Worm (Caenorhabditis elegans) whole organism, mixed stage, embryonic: ENCODE data around the gene T01E8.1.

Source experiments
- M03D4.4 ChIP-seq: sonication (generic microtip); optimal IDR thresholded peaks from 2 replicates; lab custom pipeline; 2017; ENCODE audit warnings: mild to moderate bottlenecking, missing genetic modification characterization, missing compliant biosample characterization
- bed-3 ChIP-seq: fragments of 200-800 bp; sonication (Bioruptor generic); optimal IDR thresholded peaks from 3 replicates; lab custom pipeline; 2018; ENCODE audit warnings: mild to moderate bottlenecking, missing genetic modification characterization, moderate library complexity, missing compliant biosample characterization
- blmp-1 ChIP-seq: fragments of 150-350 bp; optimal IDR thresholded peaks from 2 replicates; lab custom pipeline; 2014; ENCODE audit warnings: missing biosample characterization, missing genetic modification characterization
- ceh-39 ChIP-seq: fragments of 150-350 bp; optimal IDR thresholded peaks from 2 replicates; lab custom pipeline; 2014; ENCODE audit warnings: missing biosample characterization, missing genetic modification characterization
- ceh-43 ChIP-seq: fragments of 200-800 bp; sonication (Bioruptor generic); optimal IDR thresholded peaks from 2 replicates; lab custom pipeline; 2018; ENCODE audit warnings: mild to moderate bottlenecking, missing genetic modification characterization, moderate library complexity, missing compliant biosample characterization
- ceh-83 ChIP-seq: fragments of 200-800 bp; sonication (Bioruptor generic); optimal IDR thresholded peaks from 2 replicates; lab custom pipeline; 2018; ENCODE audit warnings: mild to moderate bottlenecking, missing genetic modification characterization, missing compliant biosample characterization
- ces-1 ChIP-seq: fragments of 150-350 bp; optimal IDR thresholded peaks from 2 replicates; lab custom pipeline; 2014; ENCODE audit warnings: missing biosample characterization, missing genetic modification reagents, missing genetic modification characterization
- cnd-1 ChIP-seq: fragments of 200-800 bp; sonication (Bioruptor generic); optimal IDR thresholded peaks from 2 replicates; lab custom pipeline; 2018; ENCODE audit warnings: mild to moderate bottlenecking, missing genetic modification characterization, missing compliant biosample characterization
- drap-1 ChIP-seq: fragments of 200-800 bp; sonication (Bioruptor generic); optimal IDR thresholded peaks from 3 replicates; lab custom pipeline; 2018; ENCODE audit warnings: mild to moderate bottlenecking, missing genetic modification characterization, missing compliant biosample characterization
- elt-1 ChIP-seq: sonication (generic microtip); optimal IDR thresholded peaks from 2 replicates; lab custom pipeline; 2017; ENCODE audit warnings: missing genetic modification characterization, mild to moderate bottlenecking, missing compliant biosample characterization, antibody characterized with exemption, moderate library complexity, borderline replicate concordance; ENCODE audit not compliant: insufficient read depth
- elt-3 ChIP-seq: fragments of 150-350 bp; optimal IDR thresholded peaks from 2 replicates; lab custom pipeline; 2014; ENCODE audit warnings: missing biosample characterization, missing genetic modification characterization
- flh-1 ChIP-seq: fragments of 200-800 bp; sonication (Bioruptor generic); optimal IDR thresholded peaks from 2 replicates; lab custom pipeline; 2018; ENCODE audit warnings: mild to moderate bottlenecking, missing genetic modification characterization, moderate library complexity, missing compliant biosample characterization
- ham-2 ChIP-seq: fragments of 200-800 bp; sonication (Bioruptor generic); optimal IDR thresholded peaks from 2 replicates; lab custom pipeline; 2018; ENCODE audit warnings: mild to moderate bottlenecking, missing genetic modification characterization, missing compliant biosample characterization
- hlh-1 ChIP-seq: fragments of 150-350 bp; optimal IDR thresholded peaks from 2 replicates; lab custom pipeline; 2014; ENCODE audit warnings: missing biosample characterization, missing genetic modification reagents, missing genetic modification characterization
- lin-13 ChIP-seq: fragments of 150-350 bp; optimal IDR thresholded peaks from 2 replicates; lab custom pipeline; 2014; ENCODE audit warnings: missing biosample characterization, missing genetic modification characterization
- lin-32 ChIP-seq: fragments of 200-800 bp; sonication (Bioruptor generic); optimal IDR thresholded peaks from 2 replicates; lab custom pipeline; 2018; ENCODE audit warnings: mild to moderate bottlenecking, missing genetic modification characterization, missing compliant biosample characterization
- lsy-2 ChIP-seq: fragments of 150-350 bp; optimal IDR thresholded peaks from 2 replicates; lab custom pipeline; 2014; ENCODE audit warnings: missing biosample characterization, missing genetic modification characterization
- mab-5 ChIP-seq: fragments of 150-350 bp; optimal IDR thresholded peaks from 2 replicates; lab custom pipeline; 2014; ENCODE audit warnings: missing biosample characterization, missing genetic modification characterization
- mep-1 ChIP-seq: fragments of 150-350 bp; optimal IDR thresholded peaks from 2 replicates; lab custom pipeline; 2017; ENCODE audit warnings: missing biosample characterization, missing genetic modification reagents, missing genetic modification characterization, inconsistent platforms
- mls-2 ChIP-seq: sonication (generic microtip); optimal IDR thresholded peaks from 2 replicates; lab custom pipeline; 2016; ENCODE audit warnings: mild to moderate bottlenecking, missing genetic modification characterization, moderate library complexity, missing compliant biosample characterization
- nhr-12 ChIP-seq: fragments of 150-350 bp; optimal IDR thresholded peaks from 2 replicates; lab custom pipeline; 2014; ENCODE audit warnings: missing biosample characterization, missing genetic modification characterization
- nhr-2 ChIP-seq: fragments of 150-350 bp; optimal IDR thresholded peaks from 2 replicates; lab custom pipeline; 2014; ENCODE audit warnings: missing biosample characterization, missing genetic modification characterization
- nhr-237 ChIP-seq: fragments of 150-350 bp; optimal IDR thresholded peaks from 2 replicates; lab custom pipeline; 2014; ENCODE audit warnings: missing biosample characterization, missing genetic modification characterization
- nhr-76 ChIP-seq: sonication (generic microtip); optimal IDR thresholded peaks from 2 replicates; lab custom pipeline; 2017; ENCODE audit warnings: missing biosample characterization, missing genetic modification characterization
- pha-4 ChIP-seq: fragments of 150-350 bp; optimal IDR thresholded peaks from 2 replicates; lab custom pipeline; 2018; ENCODE audit warnings: missing biosample characterization, missing genetic modification reagents, missing genetic modification characterization
- sem-2 ChIP-seq: fragments of 200-800 bp; sonication (Bioruptor generic); optimal IDR thresholded peaks from 2 replicates; lab custom pipeline; 2018; ENCODE audit warnings: mild to moderate bottlenecking, missing genetic modification characterization, missing compliant biosample characterization
- snpc-4 ChIP-seq: fragments of 150-350 bp; optimal IDR thresholded peaks from 2 replicates; lab custom pipeline; 2014; ENCODE audit warnings: missing biosample characterization, missing genetic modification characterization
- sptf-1 ChIP-seq: sonication (generic microtip); optimal IDR thresholded peaks from 2 replicates; lab custom pipeline; 2017; ENCODE audit warnings: mild to moderate bottlenecking, missing genetic modification characterization, moderate library complexity, missing compliant biosample characterization
- tbx-8 ChIP-seq: fragments of 200-800 bp; sonication (Bioruptor generic); optimal IDR thresholded peaks from 2 replicates; lab custom pipeline; 2018; ENCODE audit warnings: mild to moderate bottlenecking, missing genetic modification characterization, moderate library complexity, missing compliant biosample characterization
- unc-120 ChIP-seq: sonication (generic microtip); optimal IDR thresholded peaks from 2 replicates; lab custom pipeline; 2017; ENCODE audit warnings: missing genetic modification characterization, missing compliant biosample characterization; ENCODE audit not compliant: poor library complexity, severe bottlenecking
- unc-39 ChIP-seq: fragments of 150-350 bp; optimal IDR thresholded peaks from 2 replicates; lab custom pipeline; 2014; ENCODE audit warnings: missing biosample characterization, missing genetic modification characterization
- unc-62 ChIP-seq: fragments of 150-350 bp; optimal IDR thresholded peaks from 2 replicates; lab custom pipeline; 2014; ENCODE audit warnings: missing biosample characterization, missing genetic modification reagents, missing genetic modification characterization
- zip-8 ChIP-seq: fragments of 150-350 bp; optimal IDR thresholded peaks from 2 replicates; lab custom pipeline; 2014; ENCODE audit warnings: missing biosample characterization, missing genetic modification characterization
- ztf-11 ChIP-seq: fragments of 150-350 bp; optimal IDR thresholded peaks from 2 replicates; lab custom pipeline; 2014; ENCODE audit warnings: missing biosample characterization, missing genetic modification characterization

The T01E8.1 gene

DNA sequence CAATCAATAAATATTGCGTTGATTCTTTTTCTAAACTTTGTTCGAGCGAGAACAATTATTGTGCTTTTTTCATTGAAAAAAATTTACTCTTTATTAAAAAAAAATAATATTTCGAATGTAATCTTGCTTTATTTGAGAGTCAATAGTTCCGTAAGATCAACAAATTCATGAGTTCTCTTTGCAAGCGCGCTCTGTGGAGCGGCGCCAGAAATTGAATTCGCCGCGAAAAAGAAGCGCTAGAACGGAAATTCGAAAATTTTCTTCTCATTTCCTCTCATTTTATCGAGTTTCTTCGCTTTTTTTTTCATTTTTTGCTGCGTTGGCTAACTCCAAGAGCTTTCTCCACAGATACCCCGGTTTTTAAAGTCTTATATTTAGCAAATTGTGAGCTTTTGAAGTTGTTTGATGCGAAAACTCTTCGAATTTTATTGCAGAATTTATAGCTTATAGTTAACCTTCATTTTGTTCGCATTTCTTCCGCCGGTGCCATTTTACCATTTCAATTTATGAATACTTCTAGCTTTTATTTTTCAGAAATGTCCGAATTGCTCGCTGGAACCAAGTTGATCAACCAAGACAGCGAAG is 9.3 kb upstream of the T01E8.1 start, which contains the start of gene R05H5.3:
R05H5.3 (plus strand) TSS at position 535 of the 585 bp plus-strand sequence.
- TF ChIP-seq lsy-2 (tag; lab: Kevin White, UChicago) (no peak), lin-32 (GFP tag; lab: Kevin White, UChicago) (no peak), drap-1 (GFP tag; lab: Kevin White, UChicago) (no peak), elt-3 (tag; lab: Kevin White, UChicago) (no peak), lin-13 (tag; lab: Kevin White, UChicago) (no peak), ceh-39 (no peak), unc-120 (tag; lab: Kevin White, UChicago) (no peak), hlh-1 (no peak), ces-1 (no peak), mab-5 (no peak), zip-8 (tag; lab: Kevin White, UChicago) (no peak), cnd-1 (tag; lab: Kevin White, UChicago) (no peak), elt-1 (tag; lab: Kevin White, UChicago) (no peak), unc-39 (no peak), snpc-4 (no peak), nhr-76 (tag; lab: Kevin White, UChicago) (no peak), nhr-237 (tag; lab: Kevin White, UChicago) (no peak), nhr-2 (tag; lab: Kevin White, UChicago) (no peak)

DNA sequence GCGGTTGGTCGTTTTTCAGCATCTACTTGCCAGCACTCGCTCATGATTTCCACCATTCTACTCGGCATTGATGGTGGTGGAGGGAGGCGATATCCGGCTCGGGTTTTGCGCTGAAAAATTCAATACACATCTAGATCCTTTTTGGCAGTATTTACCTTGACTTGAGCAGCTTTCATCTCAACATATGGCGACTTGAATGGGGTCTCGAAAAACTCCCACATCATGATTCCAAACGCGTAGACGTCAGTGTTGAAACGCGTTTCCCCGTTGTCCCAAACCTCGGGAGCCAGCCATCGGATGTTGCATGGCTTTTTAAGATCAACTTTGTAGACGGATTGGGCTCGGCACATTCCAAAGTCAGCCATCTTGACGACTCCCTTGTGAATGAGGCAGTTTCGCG is 8.0 kb upstream of the T01E8.1 start:
- no peak for TF ChIP-seq elt-3 (tag; lab: Kevin White, UChicago)
- TF ChIP-seq ztf-11 = no peak
- no peak for TF ChIP-seq pha-4 (tag; lab: Kevin White, UChicago)
- no peak for TF ChIP-seq mab-5

ce11 chrII:10199906-10200305 is 6.6 kb upstream of the T01E8.1 start, which contains the start of gene R05H5.4:
Gene R05H5.4, minus strand, starts transcription at chrII:10200006.
- TF ChIP-seq nhr-12 (tag; lab: Kevin White, UChicago) = no peak
- no peak for TF ChIP-seq unc-120 (tag; lab: Kevin White, UChicago)
- no peak for TF ChIP-seq mls-2 (tag; lab: Kevin White, UChicago)
- TF ChIP-seq flh-1 = no peak
- no peak for TF ChIP-seq bed-3 (GFP tag; lab: Kevin White, UChicago)
- TF ChIP-seq nhr-2 (tag; lab: Kevin White, UChicago) = no peak
- TF ChIP-seq nhr-76 (tag; lab: Kevin White, UChicago) = no peak
- TF ChIP-seq elt-3 (tag; lab: Kevin White, UChicago) = no peak
- no peak for TF ChIP-seq ham-2
- TF ChIP-seq hlh-1 = no peak
- no peak for TF ChIP-seq drap-1 (GFP tag; lab: Kevin White, UChicago)
- no peak for TF ChIP-seq zip-8 (tag; lab: Kevin White, UChicago)
- no peak for TF ChIP-seq cnd-1 (tag; lab: Kevin White, UChicago)
- TF ChIP-seq snpc-4 = no peak
- TF ChIP-seq mep-1 (tag; lab: Kevin White, UChicago) = no peak
- no peak for TF ChIP-seq sem-2 (GFP tag; lab: Kevin White, UChicago)
- TF ChIP-seq nhr-237 (tag; lab: Kevin White, UChicago) = no peak
- TF ChIP-seq lin-32 (GFP tag; lab: Kevin White, UChicago) = no peak
- TF ChIP-seq tbx-8 (GFP tag; lab: Kevin White, UChicago) = no peak
- no peak for TF ChIP-seq lin-13 (tag; lab: Kevin White, UChicago)

DNA sequence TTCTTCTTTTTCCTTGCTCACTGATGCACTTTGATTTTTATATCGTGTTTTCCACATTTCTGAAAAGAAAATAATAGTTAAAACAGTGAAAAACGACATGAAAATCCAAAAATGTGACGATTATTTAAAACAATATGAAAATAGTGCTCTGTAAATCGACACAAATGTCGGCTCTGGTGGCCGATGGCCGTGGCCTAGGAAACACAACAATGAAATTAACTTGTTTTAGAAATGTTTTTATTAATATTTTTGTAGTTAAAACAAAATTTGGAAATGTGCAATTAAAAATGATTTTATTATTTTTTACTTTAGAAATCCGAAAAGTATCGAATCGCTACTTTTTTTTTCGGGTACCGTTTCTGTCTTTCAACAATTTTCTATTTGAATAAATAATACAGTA is 5.8 kb upstream of the T01E8.1 start, which contains the start of gene arv-1:
arv-1 (minus strand) TSS at position 65 of the 400 bp plus-strand sequence.
- TF ChIP-seq pha-4 (tag; lab: Kevin White, UChicago) (no peak), sptf-1 (peak; percentile 44), lin-13 (tag; lab: Kevin White, UChicago) (no peak), ces-1 (peak; percentile 85), lsy-2 (tag; lab: Kevin White, UChicago) (peak; percentile 55), drap-1 (GFP tag; lab: Kevin White, UChicago) (no peak)

DNA sequence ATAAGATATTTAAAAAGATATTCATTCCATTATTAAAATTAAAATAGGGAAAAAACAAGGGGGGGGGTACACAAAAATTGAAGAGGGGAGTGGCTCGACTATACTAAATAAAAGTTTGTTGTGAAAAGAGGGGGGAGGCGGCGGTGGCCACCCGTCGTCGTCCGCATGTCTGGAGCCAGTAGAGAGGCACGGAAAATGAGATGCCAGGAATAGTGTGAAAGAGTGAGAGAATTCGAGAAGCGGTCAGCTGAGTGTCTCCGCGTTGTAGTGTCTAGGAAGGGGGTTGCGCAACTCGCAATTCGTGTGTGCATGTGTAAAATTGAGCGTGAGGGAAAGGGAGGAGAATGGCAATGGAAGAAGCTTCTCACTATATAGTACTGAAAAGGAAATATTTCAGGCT is 4.2 kb upstream of the T01E8.1 start:
- TF ChIP-seq blmp-1 (tag; lab: Kevin White, UChicago) (no peak), nhr-12 (tag; lab: Kevin White, UChicago) (no peak), zip-8 (tag; lab: Kevin White, UChicago) (peak; percentile 71), ceh-83 (GFP tag; lab: Kevin White, UChicago) (peak; percentile 20), ces-1 (peak; percentile 59), sem-2 (GFP tag; lab: Kevin White, UChicago) (no peak), lsy-2 (tag; lab: Kevin White, UChicago) (no peak), drap-1 (GFP tag; lab: Kevin White, UChicago) (peak; percentile 62), unc-120 (tag; lab: Kevin White, UChicago) (peak; percentile 67), mls-2 (tag; lab: Kevin White, UChicago) (peak; percentile 52), sptf-1 (peak; percentile 64), M03D4.4 (tag; lab: Kevin White, UChicago) (peak; percentile 33), snpc-4 (no peak), elt-3 (tag; lab: Kevin White, UChicago) (no peak), flh-1 (no peak), cnd-1 (tag; lab: Kevin White, UChicago) (no peak), ham-2 (no peak), pha-4 (tag; lab: Kevin White, UChicago) (peak; percentile 68), nhr-76 (tag; lab: Kevin White, UChicago) (no peak), lin-32 (GFP tag; lab: Kevin White, UChicago) (no peak), unc-39 (no peak), mab-5 (no peak), ceh-39 (no peak), bed-3 (GFP tag; lab: Kevin White, UChicago) (no peak), ztf-11 (no peak), ceh-43 (GFP tag; lab: Kevin White, UChicago) (no peak), tbx-8 (GFP tag; lab: Kevin White, UChicago) (no peak), lin-13 (tag; lab: Kevin White, UChicago) (no peak), hlh-1 (peak; percentile 32), unc-62 (peak; percentile 29), nhr-2 (tag; lab: Kevin White, UChicago) (no peak), elt-1 (tag; lab: Kevin White, UChicago) (no peak), nhr-237 (tag; lab: Kevin White, UChicago) (no peak)
